Worm (Caenorhabditis elegans): ENCODE measurements around the gene bath-42.

DNA sequence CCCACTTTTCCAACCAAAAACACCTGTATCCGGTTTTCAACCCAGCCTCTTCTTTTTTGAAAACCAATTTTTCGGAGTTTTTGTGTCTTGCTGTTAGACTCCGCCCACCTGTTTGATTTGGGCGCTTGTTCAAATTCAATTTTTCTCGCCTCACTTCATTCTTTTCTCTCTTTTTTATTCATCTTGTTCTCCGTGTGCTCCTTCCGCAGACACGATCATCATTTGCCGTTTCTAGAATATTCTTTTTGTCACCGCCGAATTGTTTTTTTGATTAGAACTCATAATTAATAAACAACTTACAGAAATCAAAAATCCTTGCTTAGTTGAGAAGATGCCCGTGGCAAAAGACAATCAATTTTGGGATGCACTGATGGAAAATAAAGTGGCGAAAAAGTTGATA lies 15.7 kb upstream of the bath-42 start, which contains the start of gene C50C3.5:
- TF ChIP-seq nhr-12 (tag; optimal IDR thresholded peaks at IDR 0.05) (no peak), unc-55 (GFP tag; optimal IDR thresholded peaks at IDR 0.05) (no peak), unc-62 (GFP tag; optimal IDR thresholded peaks at IDR 0.05) (no peak), lin-13 (GFP tag; optimal IDR thresholded peaks at IDR 0.05) (no peak), nhr-10 (tag; optimal IDR thresholded peaks at IDR 0.05) (no peak), unc-39 (tag; optimal IDR thresholded peaks at IDR 0.05) (no peak), elt-3 (tag; optimal IDR thresholded peaks at IDR 0.05) (no peak), lin-39 (tag; optimal IDR thresholded peaks at IDR 0.05) (no peak), ama-1 (optimal IDR thresholded peaks at IDR 0.05) (no peak), egl-27 (tag; optimal IDR thresholded peaks at IDR 0.05) (no peak), nhr-77 (tag; optimal IDR thresholded peaks at IDR 0.05) (no peak), mab-5 (tag; optimal IDR thresholded peaks at IDR 0.05) (no peak), Y55F3AM.14 (GFP tag; optimal IDR thresholded peaks at IDR 0.05) (no peak)
